Worm (Caenorhabditis elegans) whole organism, L1 larva: ENCODE data around the gene del-10.

ENCODE experiments used
- C16A3.4 ChIP-seq: fragments of 150-350 bp; optimal IDR thresholded peaks from 2 replicates; lab custom pipeline; 2014; ENCODE audit warnings: missing biosample characterization, missing genetic modification characterization
- F16B12.6 ChIP-seq: fragments of 150-350 bp; optimal IDR thresholded peaks from 2 replicates; lab custom pipeline; 2014; ENCODE audit warnings: missing biosample characterization, missing genetic modification characterization
- blmp-1 ChIP-seq: fragments of 150-350 bp; optimal IDR thresholded peaks from 2 replicates; lab custom pipeline; 2014; ENCODE audit warnings: missing biosample characterization, missing genetic modification characterization
- ceh-88 ChIP-seq: fragments of 200-800 bp; sonication (Bioruptor generic); IDR thresholded peaks from 2 replicates; pipeline ENCODE4 v1.3.6; 2022; ENCODE audit warnings: missing genetic modification characterization, missing compliant biosample characterization
- fkh-10 ChIP-seq: sonication (generic microtip); optimal IDR thresholded peaks from 2 replicates; lab custom pipeline; 2017; ENCODE audit warnings: missing biosample characterization, missing genetic modification reagents, missing genetic modification characterization
- fkh-8 ChIP-seq: sonication (generic microtip); optimal IDR thresholded peaks from 2 replicates; lab custom pipeline; 2016; ENCODE audit warnings: mild to moderate bottlenecking, missing genetic modification characterization, missing compliant biosample characterization
- lin-39 ChIP-seq: fragments of 150-350 bp; optimal IDR thresholded peaks from 2 replicates; lab custom pipeline; 2014; ENCODE audit warnings: missing biosample characterization, missing genetic modification reagents, missing genetic modification characterization
- nhr-19 ChIP-seq: fragments of 200-800 bp; sonication (Bioruptor generic); conservative IDR thresholded peaks from 2 replicates; pipeline ENCODE4 v1.3.6; 2022; ENCODE audit warnings: missing genetic modification characterization, missing compliant biosample characterization
- nhr-77 ChIP-seq: fragments of 150-350 bp; optimal IDR thresholded peaks from 2 replicates; lab custom pipeline; 2014; ENCODE audit warnings: missing biosample characterization, missing genetic modification characterization
- pax-3 ChIP-seq: fragments of 200-800 bp; sonication (Bioruptor generic); optimal IDR thresholded peaks from 2 replicates; lab custom pipeline; 2018; ENCODE audit warnings: mild to moderate bottlenecking, missing genetic modification characterization, moderate library complexity, missing compliant biosample characterization
- snu-23 ChIP-seq: sonication (generic microtip); optimal IDR thresholded peaks from 2 replicates; lab custom pipeline; 2016; ENCODE audit warnings: missing genetic modification characterization, missing compliant biosample characterization
- unc-130 ChIP-seq: fragments of 150-350 bp; optimal IDR thresholded peaks from 2 replicates; lab custom pipeline; 2017; ENCODE audit warnings: missing biosample characterization, missing genetic modification characterization, inconsistent platforms
- unc-62 ChIP-seq: fragments of 150-350 bp; optimal IDR thresholded peaks from 2 replicates; lab custom pipeline; 2014; ENCODE audit warnings: missing biosample characterization, missing genetic modification reagents, missing genetic modification characterization
- ztf-11 ChIP-seq, 2 experiments: sonication (generic microtip); optimal IDR thresholded peaks; 2 replicates each; lab custom pipeline; 2016 to 2017; ENCODE audit warnings: missing genetic modification characterization in 2 of 2, missing biosample characterization in 1 of 2, missing compliant biosample characterization in 1 of 2

DNA sequence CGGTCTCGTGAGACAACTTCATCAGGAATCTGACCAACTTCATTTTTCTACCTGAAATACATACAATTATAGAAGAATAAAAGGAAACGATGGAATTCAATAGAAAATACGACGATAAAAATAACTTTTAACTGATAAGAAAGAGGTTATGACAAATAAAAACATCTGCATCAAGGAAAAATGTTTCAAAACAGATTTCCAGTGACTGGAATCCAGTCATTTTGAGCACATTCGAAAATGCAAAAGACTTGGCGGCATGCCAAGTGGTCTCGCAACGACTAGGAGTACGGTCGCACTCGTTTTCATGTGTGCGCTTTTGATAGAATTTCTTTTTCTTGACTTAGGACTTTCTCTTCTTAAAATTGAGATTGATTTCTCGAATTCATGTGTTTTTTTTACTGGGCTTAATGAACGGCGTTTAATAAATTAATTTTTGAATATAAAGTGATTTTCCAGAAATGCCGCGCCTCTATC is 7.8 kb upstream of the del-10 start, which contains the start of the genes snr-3 and rsp-5:
- TF ChIP-seq snu-23: peak; percentile 70
- peak; percentile 74 for TF ChIP-seq nhr-19 (GFP tag; lab: Robert Waterston, UW)
- no peak for TF ChIP-seq unc-130 (tag; lab: Kevin White, UChicago)
- TF ChIP-seq ceh-88: no peak
- TF ChIP-seq C16A3.4: peak; percentile 76
- TF ChIP-seq unc-62: no peak
- TF ChIP-seq pax-3 (tag; lab: Kevin White, UChicago): no peak
- TF ChIP-seq fkh-8: peak; percentile 46
- TF ChIP-seq F16B12.6 (tag; lab: Kevin White, UChicago): peak; percentile 33
- TF ChIP-seq blmp-1 (tag; lab: Kevin White, UChicago): peak; percentile 77
- peak; percentile 19 for TF ChIP-seq fkh-10 (GFP tag; lab: Kevin White, UChicago)
- peak; percentile 68 for TF ChIP-seq nhr-77
- no peak for TF ChIP-seq lin-39 (tag; lab: Kevin White, UChicago)
- TF ChIP-seq ztf-11 (tag; optimal IDR thresholded peaks at IDR 0.05; lab: Kevin White, UChicago): peak in 1 of 2 experiments; percentile 32
